Worm (Caenorhabditis elegans): ENCODE measurements around the gene clec-143.

- TF ChIP-seq klf-2 (GFP tag; conservative IDR thresholded peaks at IDR 0.05) (no peak), cog-1 (tag; optimal IDR thresholded peaks at IDR 0.05) (no peak), ztf-23 (GFP tag; IDR thresholded peaks at IDR 0.05) (no peak), ztf-29 (GFP tag; IDR thresholded peaks at IDR 0.05) (no peak), T22C8.4 (GFP tag; IDR thresholded peaks at IDR 0.05) (no peak), flt-1 (GFP tag; IDR thresholded peaks at IDR 0.05) (no peak)
Observed at ce11 chrII:10509746-10510145, 39.6 kb upstream of the clec-143 start, which contains the start of gene F59B10.2.

All from whole organism, midembryonic.